Fruit fly (Drosophila melanogaster): Measurements from ENCODE around the gene AgmNAT.

AgmNAT gene

dm6 chrX:5818428-5818827 lies 2.8 kb upstream of the AgmNAT start, which contains the start of gene CG15765:
TSS of gene CG15765 (plus strand) at chrX:5818559.
- TF ChIP-seq CG12768 (GFP tag; optimal IDR thresholded peaks at IDR 0.05) (no peak), Clk (GFP tag; optimal IDR thresholded peaks at IDR 0.05) (no peak), Hr96 (GFP tag; optimal IDR thresholded peaks at IDR 0.05) (no peak), cnc (optimal IDR thresholded peaks at IDR 0.05) (no peak), Mnt (GFP tag; optimal IDR thresholded peaks at IDR 0.05) (no peak), CG5204 (GFP tag; optimal IDR thresholded peaks at IDR 0.05) (no peak), CG14711 (tag; optimal IDR thresholded peaks at IDR 0.05) (no peak), CG1620 (GFP tag; optimal IDR thresholded peaks at IDR 0.05) (no peak), tj (GFP tag; optimal IDR thresholded peaks at IDR 0.05) (no peak), CG7045 (GFP tag; optimal IDR thresholded peaks at IDR 0.05) (no peak), toe (GFP tag; optimal IDR thresholded peaks at IDR 0.05) (no peak), cic (GFP tag; optimal IDR thresholded peaks at IDR 0.05) (no peak), CG33017 (tag; optimal IDR thresholded peaks at IDR 0.05) (no peak), bab1 (GFP tag; optimal IDR thresholded peaks at IDR 0.05) (no peak), pad (GFP tag; optimal IDR thresholded peaks at IDR 0.05) (no peak), CG11617 (GFP tag; optimal IDR thresholded peaks at IDR 0.05) (no peak)

dm6 chrX:5817191-5817590 lies 1.6 kb upstream of the AgmNAT start:
- TF ChIP-seq Clk (GFP tag; optimal IDR thresholded peaks at IDR 0.05) (no peak), Crg-1 (GFP tag; optimal IDR thresholded peaks at IDR 0.05) (no peak), cic (GFP tag; optimal IDR thresholded peaks at IDR 0.05) (no peak), Hr96 (GFP tag; optimal IDR thresholded peaks at IDR 0.05) (no peak)

dm6 chrX:5812877-5813276 lies 2.7 kb downstream of the AgmNAT start, which contains the start of gene CG44329:
TSS of gene CG44329 (minus strand) at chrX:5812977.
- TF ChIP-seq toe (GFP tag; optimal IDR thresholded peaks at IDR 0.05) (no peak), kay (GFP tag; ENCODE audit: borderline replicate concordance) (no peak), cic (GFP tag; optimal IDR thresholded peaks at IDR 0.05) (no peak), Mnt (GFP tag; optimal IDR thresholded peaks at IDR 0.05) (no peak), pad (GFP tag; optimal IDR thresholded peaks at IDR 0.05) (no peak), ovo (GFP tag; optimal IDR thresholded peaks at IDR 0.05) (no peak), CG33017 (tag; optimal IDR thresholded peaks at IDR 0.05) (no peak), tj (GFP tag; optimal IDR thresholded peaks at IDR 0.05) (no peak), Hr96 (GFP tag; optimal IDR thresholded peaks at IDR 0.05) (no peak), CG7045 (GFP tag; optimal IDR thresholded peaks at IDR 0.05) (no peak), cnc (optimal IDR thresholded peaks at IDR 0.05) (no peak), bab1 (GFP tag; optimal IDR thresholded peaks at IDR 0.05) (no peak), Crg-1 (GFP tag; optimal IDR thresholded peaks at IDR 0.05) (no peak), CG7101 (tag; optimal IDR thresholded peaks at IDR 0.05) (no peak), CG14711 (tag; optimal IDR thresholded peaks at IDR 0.05) (no peak), CG1620 (GFP tag; optimal IDR thresholded peaks at IDR 0.05) (no peak), CG12768 (GFP tag; optimal IDR thresholded peaks at IDR 0.05) (no peak), CG5204 (GFP tag; optimal IDR thresholded peaks at IDR 0.05) (no peak)

dm6 chrX:5808654-5809053 lies 7.0 kb downstream of the AgmNAT start, which contains the start of gene Prosbeta2R1:
TSS of gene Prosbeta2R1 (plus strand) at chrX:5808954.
- TF ChIP-seq CG11617 (GFP tag; optimal IDR thresholded peaks at IDR 0.05): no peak
- TF ChIP-seq Clk (GFP tag; optimal IDR thresholded peaks at IDR 0.05): no peak
- TF ChIP-seq cnc (optimal IDR thresholded peaks at IDR 0.05): no peak
- no peak for TF ChIP-seq CG1620 (GFP tag; optimal IDR thresholded peaks at IDR 0.05)
- no peak for TF ChIP-seq CG33017 (tag; optimal IDR thresholded peaks at IDR 0.05)
- no peak for TF ChIP-seq CG14711 (tag; optimal IDR thresholded peaks at IDR 0.05)
- TF ChIP-seq kay (GFP tag; ENCODE audit: borderline replicate concordance): no peak
- no peak for TF ChIP-seq tj (GFP tag; optimal IDR thresholded peaks at IDR 0.05)
- TF ChIP-seq CG5204 (GFP tag; optimal IDR thresholded peaks at IDR 0.05): no peak

dm6 chrX:5804377-5804776 lies 11.2 kb downstream of the AgmNAT start, which contains the start of gene Cpr5C:
TSS of gene Cpr5C (plus strand) at chrX:5804677.
- TF ChIP-seq cic (GFP tag; optimal IDR thresholded peaks at IDR 0.05) (no peak), CG5204 (GFP tag; optimal IDR thresholded peaks at IDR 0.05) (no peak), toe (GFP tag; optimal IDR thresholded peaks at IDR 0.05) (no peak), CG7101 (tag; optimal IDR thresholded peaks at IDR 0.05) (no peak), CG1620 (GFP tag; optimal IDR thresholded peaks at IDR 0.05) (no peak)

dm6 chrX:5800634-5801033 lies 15.0 kb downstream of the AgmNAT start:
- TF ChIP-seq kay (GFP tag; ENCODE audit: borderline replicate concordance) (no peak), tj (GFP tag; optimal IDR thresholded peaks at IDR 0.05) (no peak), ovo (GFP tag; optimal IDR thresholded peaks at IDR 0.05) (no peak), CG14711 (tag; optimal IDR thresholded peaks at IDR 0.05) (no peak), CG7045 (GFP tag; optimal IDR thresholded peaks at IDR 0.05) (no peak), CG1620 (GFP tag; optimal IDR thresholded peaks at IDR 0.05) (no peak), Crg-1 (GFP tag; optimal IDR thresholded peaks at IDR 0.05) (no peak), bab1 (GFP tag; optimal IDR thresholded peaks at IDR 0.05) (no peak), Clk (GFP tag; optimal IDR thresholded peaks at IDR 0.05) (no peak), CG5204 (GFP tag; optimal IDR thresholded peaks at IDR 0.05) (no peak)

dm6 chrX:5791840-5792239 lies 23.8 kb downstream of the AgmNAT start, which contains the start of gene CG12239:
TSS of gene CG12239 (plus strand) at chrX:5792140.
- TF ChIP-seq tj (GFP tag; optimal IDR thresholded peaks at IDR 0.05) (no peak), CG11617 (GFP tag; optimal IDR thresholded peaks at IDR 0.05) (no peak), kay (GFP tag; ENCODE audit: borderline replicate concordance) (no peak), cic (GFP tag; optimal IDR thresholded peaks at IDR 0.05) (no peak), bab1 (GFP tag; optimal IDR thresholded peaks at IDR 0.05) (no peak), Hr96 (GFP tag; optimal IDR thresholded peaks at IDR 0.05) (no peak), Mnt (GFP tag; optimal IDR thresholded peaks at IDR 0.05) (no peak), Clk (GFP tag; optimal IDR thresholded peaks at IDR 0.05) (no peak), pad (GFP tag; optimal IDR thresholded peaks at IDR 0.05) (no peak), CG33017 (tag; optimal IDR thresholded peaks at IDR 0.05) (no peak), CG14711 (tag; optimal IDR thresholded peaks at IDR 0.05) (no peak), CG5204 (GFP tag; optimal IDR thresholded peaks at IDR 0.05) (no peak)
